Worm (Caenorhabditis elegans) whole organism, L2 larva: Measurements from ENCODE around the gene F53H4.6.

Experiments used
- elt-3 ChIP-seq: sonication (generic microtip); optimal IDR thresholded peaks from 2 replicates; lab custom pipeline; 2017; ENCODE audit warnings: missing biosample characterization, missing genetic modification characterization
- lin-39 ChIP-seq: fragments of 150-350 bp; optimal IDR thresholded peaks from 2 replicates; lab custom pipeline; 2014; ENCODE audit warnings: missing biosample characterization, missing genetic modification reagents, missing genetic modification characterization
- nhr-12 ChIP-seq: fragments of 150-350 bp; optimal IDR thresholded peaks from 2 replicates; lab custom pipeline; 2014; ENCODE audit warnings: missing biosample characterization, missing genetic modification characterization
- nhr-23 ChIP-seq: fragments of 150-350 bp; optimal IDR thresholded peaks from 2 replicates; lab custom pipeline; 2014; ENCODE audit warnings: missing biosample characterization, missing genetic modification reagents, missing genetic modification characterization

DNA sequence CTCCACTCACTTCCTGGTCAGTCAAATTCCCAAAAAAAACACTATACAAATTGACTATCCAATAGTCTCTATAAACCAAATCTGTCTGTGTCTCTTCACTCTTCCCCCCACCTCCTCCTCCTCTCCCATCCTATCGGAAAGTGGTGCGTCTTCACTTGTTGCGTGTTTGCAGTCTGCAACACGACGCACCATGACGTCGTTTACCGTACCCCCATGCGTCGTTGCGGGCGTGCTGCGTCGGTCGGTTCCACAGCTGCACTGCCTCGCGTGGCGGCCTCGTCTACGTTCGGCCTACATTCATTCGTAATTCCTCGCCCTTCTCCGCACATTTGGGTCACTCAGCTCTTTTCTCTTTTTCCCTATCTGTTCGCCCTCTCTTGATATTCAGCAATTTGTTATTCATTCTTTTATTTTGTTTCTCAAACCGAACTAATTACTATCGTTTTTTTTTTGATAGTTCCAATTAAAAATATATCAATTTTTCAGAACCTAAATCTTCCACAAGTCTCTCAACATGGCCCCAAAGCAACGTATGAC is 19.3 kb downstream of the F53H4.6 start, which contains the start of gene serp-1.1:
- TF ChIP-seq nhr-12 (tag; lab: Kevin White, UChicago) (no peak), lin-39 (tag; lab: Kevin White, UChicago) (peak; percentile 61), nhr-23 (tag; lab: Kevin White, UChicago) (no peak), elt-3 (tag; lab: Kevin White, UChicago) (no peak)
